Fruit fly (Drosophila melanogaster) whole organism, embryonic: ENCODE data around the gene CG7601.

Source experiments
- B-H1 ChIP-seq: fragments of 200-800 bp; sonication (Bioruptor generic); IDR thresholded peaks from 3 replicates; pipeline ENCODE4 v1.3.6; 2022; ENCODE audit warnings: missing biosample characterization, missing genetic modification characterization
- BEAF-32 ChIP-seq: fragments of 200-800 bp; sonication (Bioruptor generic); optimal IDR thresholded peaks from 3 replicates; lab custom pipeline; 2017; ENCODE audit warnings: missing biosample characterization, missing genetic modification characterization, mild to moderate bottlenecking, moderate library complexity, missing genetic modification reagents
- Bgb ChIP-seq: fragments of 200-800 bp; sonication (Bioruptor generic); IDR thresholded peaks from 2 replicates; pipeline ENCODE4 v1.3.6; 2022; ENCODE audit warnings: missing biosample characterization, missing genetic modification characterization; ENCODE audit not compliant: partially characterized antibody
- CG10321 ChIP-seq: fragments of 200-800 bp; sonication (Bioruptor generic); IDR thresholded peaks from 2 replicates; pipeline ENCODE4 v1.3.6; 2022; ENCODE audit warnings: missing biosample characterization, missing genetic modification characterization
- CG13624 ChIP-seq: fragments of 200-800 bp; sonication (Bioruptor generic); optimal IDR thresholded peaks from 2 replicates; lab custom pipeline; 2016; ENCODE audit warnings: missing biosample characterization, missing genetic modification characterization
- CG15514 ChIP-seq: fragments of 200-800 bp; sonication (Bioruptor generic); optimal IDR thresholded peaks from 3 replicates; lab custom pipeline; 2017; ENCODE audit warnings: missing biosample characterization, missing genetic modification characterization, mild to moderate bottlenecking, moderate library complexity, missing genetic modification reagents
- CG17186 ChIP-seq: fragments of 200-800 bp; sonication (Bioruptor generic); optimal IDR thresholded peaks from 3 replicates; lab custom pipeline; 2017; ENCODE audit warnings: missing biosample characterization, missing genetic modification reagents, missing genetic modification characterization
- CG17829 ChIP-seq: fragments of 200-800 bp; optimal IDR thresholded peaks from 2 replicates; lab custom pipeline; 2019; ENCODE audit warnings: missing biosample characterization, mild to moderate bottlenecking, missing genetic modification characterization, moderate library complexity
- CG2116 ChIP-seq: fragments of 200-800 bp; sonication (Bioruptor generic); optimal IDR thresholded peaks from 3 replicates; lab custom pipeline; 2018; ENCODE audit warnings: missing biosample characterization, mild to moderate bottlenecking, missing genetic modification characterization
- CG2120 ChIP-seq: fragments of 200-800 bp; sonication (Bioruptor generic); optimal IDR thresholded peaks from 3 replicates; lab custom pipeline; 2016; ENCODE audit warnings: missing biosample characterization, missing genetic modification characterization
- CG2129 ChIP-seq: fragments of 200-800 bp; sonication (Bioruptor generic); IDR thresholded peaks from 2 replicates; pipeline ENCODE4 v1.3.6; 2022; ENCODE audit warnings: missing biosample characterization, missing genetic modification characterization; ENCODE audit not compliant: partially characterized antibody
- CG30020 ChIP-seq: fragments of 200-800 bp; optimal IDR thresholded peaks from 2 replicates; lab custom pipeline; 2019; ENCODE audit warnings: missing biosample characterization, mild to moderate bottlenecking, missing genetic modification characterization, moderate library complexity
- CG30431 ChIP-seq: fragments of 200-800 bp; sonication (Bioruptor generic); optimal IDR thresholded peaks from 2 replicates; lab custom pipeline; 2017; ENCODE audit warnings: missing biosample characterization, missing genetic modification characterization
- CG3065 ChIP-seq: fragments of 200-800 bp; sonication (Bioruptor generic); optimal IDR thresholded peaks from 2 replicates; lab custom pipeline; 2016; ENCODE audit warnings: missing biosample characterization, missing genetic modification characterization
- CG3163 ChIP-seq: fragments of 200-800 bp; sonication (Bioruptor generic); optimal IDR thresholded peaks from 3 replicates; lab custom pipeline; 2016; ENCODE audit warnings: missing biosample characterization, missing genetic modification characterization
- CG3281 ChIP-seq: fragments of 200-800 bp; sonication (Bioruptor generic); optimal IDR thresholded peaks from 3 replicates; lab custom pipeline; 2017; ENCODE audit warnings: missing biosample characterization, mild to moderate bottlenecking, missing genetic modification characterization
- CG6272 ChIP-seq: fragments of 200-800 bp; sonication (Bioruptor generic); IDR thresholded peaks from 2 replicates; pipeline ENCODE4 v1.3.6; 2022; ENCODE audit warnings: missing biosample characterization, missing genetic modification characterization
- CG6813 ChIP-seq: fragments of 200-800 bp; sonication (Bioruptor generic); optimal IDR thresholded peaks from 2 replicates; lab custom pipeline; 2017; ENCODE audit warnings: missing biosample characterization, missing genetic modification characterization, mild to moderate bottlenecking, moderate library complexity, missing genetic modification reagents
- CG9797 ChIP-seq: fragments of 200-800 bp; sonication (Bioruptor generic); optimal IDR thresholded peaks from 3 replicates; lab custom pipeline; 2018; ENCODE audit warnings: missing biosample characterization, mild to moderate bottlenecking, missing genetic modification characterization
- CG9876 ChIP-seq: fragments of 200-800 bp; sonication (Bioruptor generic); optimal IDR thresholded peaks from 2 replicates; lab custom pipeline; 2016; ENCODE audit warnings: missing biosample characterization, missing genetic modification characterization
- CHES-1-like ChIP-seq: fragments of 200-800 bp; sonication (Bioruptor generic); optimal IDR thresholded peaks from 2 replicates; lab custom pipeline; 2016; ENCODE audit warnings: missing biosample characterization, missing genetic modification characterization
- Chrac-16 ChIP-seq: fragments of 200-800 bp; sonication (Bioruptor generic); optimal IDR thresholded peaks from 3 replicates; lab custom pipeline; 2016; ENCODE audit warnings: missing biosample characterization, missing genetic modification characterization
- CoRest ChIP-seq: fragments of 200-800 bp; sonication (Bioruptor generic); optimal IDR thresholded peaks from 3 replicates; lab custom pipeline; 2018; ENCODE audit warnings: missing biosample characterization, mild to moderate bottlenecking, missing genetic modification characterization, moderate library complexity
- D ChIP-seq, 2 experiments: fragments of 200-800 bp in 1 of 2; fragments of >200 bp in 1 of 2; sonication (Bioruptor generic) in 1 of 2; optimal IDR thresholded peaks; 2 replicates in 1 of 2; 3 replicates in 1 of 2; lab custom pipeline; 2017; ENCODE audit warnings: mild to moderate bottlenecking in 1 of 2, missing biosample characterization in 1 of 2, missing genetic modification characterization in 1 of 2, missing genetic modification reagents in 1 of 2
- Dll ChIP-seq: fragments of 200-800 bp; sonication (Bioruptor generic); IDR thresholded peaks from 4 replicates; pipeline ENCODE4 v1.3.6; 2022; ENCODE audit warnings: missing biosample characterization, missing genetic modification characterization; ENCODE audit not compliant: partially characterized antibody
- Drgx ChIP-seq: fragments of 200-800 bp; sonication (Bioruptor generic); IDR thresholded peaks from 2 replicates; pipeline ENCODE4 v1.3.6; 2022; ENCODE audit warnings: missing biosample characterization, missing genetic modification characterization
- HmgD ChIP-seq: fragments of 200-800 bp; sonication (Bioruptor generic); optimal IDR thresholded peaks from 3 replicates; lab custom pipeline; 2016; ENCODE audit warnings: missing biosample characterization, missing genetic modification characterization
- Hr51 ChIP-seq, 2 experiments: fragments of 200-800 bp; sonication (Bioruptor generic); optimal IDR thresholded peaks; 2 replicates in 1 of 2; 3 replicates in 1 of 2; lab custom pipeline; 2016 to 2018; ENCODE audit warnings: missing biosample characterization in 2 of 2, missing genetic modification characterization in 2 of 2, mild to moderate bottlenecking in 1 of 2, moderate library complexity in 1 of 2
- Hr78 ChIP-seq, 2 experiments: fragments of 200-800 bp in 1 of 2; fragments of >200 bp in 1 of 2; sonication (Bioruptor generic) in 1 of 2; optimal IDR thresholded peaks; 2 replicates each; lab custom pipeline; 2017 to 2019; ENCODE audit warnings: missing biosample characterization in 2 of 2, missing genetic modification characterization in 2 of 2, mild to moderate bottlenecking in 1 of 2, moderate library complexity in 1 of 2
- Opbp ChIP-seq: fragments of 200-800 bp; sonication (Bioruptor generic); IDR thresholded peaks from 3 replicates; pipeline ENCODE4 v1.3.6; 2022; ENCODE audit warnings: missing biosample characterization, missing genetic modification characterization; ENCODE audit not compliant: partially characterized antibody
- Sin3A ChIP-seq: fragments of >200 bp; optimal IDR thresholded peaks from 2 replicates; lab custom pipeline; 2018
- Sry-δ ChIP-seq: fragments of 200-800 bp; sonication (Bioruptor generic); optimal IDR thresholded peaks from 2 replicates; lab custom pipeline; 2016; ENCODE audit warnings: missing biosample characterization, missing genetic modification characterization
- amos ChIP-seq: fragments of 200-800 bp; sonication (Bioruptor generic); IDR thresholded peaks from 2 replicates; pipeline ENCODE4 v1.3.6; 2022; ENCODE audit warnings: missing biosample characterization, missing genetic modification characterization; ENCODE audit not compliant: partially characterized antibody
- emc ChIP-seq: fragments of 200-800 bp; sonication (Bioruptor generic); optimal IDR thresholded peaks from 2 replicates; lab custom pipeline; 2016; ENCODE audit warnings: missing biosample characterization, missing genetic modification characterization
- hbn ChIP-seq: fragments of 200-800 bp; sonication (Bioruptor generic); IDR thresholded peaks from 2 replicates; pipeline ENCODE4 v1.3.6; 2022; ENCODE audit warnings: missing biosample characterization, missing genetic modification characterization; ENCODE audit not compliant: partially characterized antibody
- inv ChIP-seq: fragments of 200-800 bp; sonication (Bioruptor generic); IDR thresholded peaks from 2 replicates; pipeline ENCODE4 v1.3.6; 2022; ENCODE audit warnings: missing biosample characterization, missing genetic modification characterization; ENCODE audit not compliant: partially characterized antibody
- lov ChIP-seq, 2 experiments: fragments of 200-800 bp in 1 of 2; fragments of >200 bp in 1 of 2; sonication (Bioruptor generic) in 1 of 2; IDR thresholded peaks in 1 of 2; optimal IDR thresholded peaks in 1 of 2; 2 replicates in 1 of 2; 3 replicates in 1 of 2; pipeline versions ENCODE4 v1.3.6 to Lab custom; 2017 to 2022; ENCODE audit warnings: missing biosample characterization in 1 of 2, missing genetic modification characterization in 1 of 2
- peb ChIP-seq: fragments of 200-800 bp; sonication (Bioruptor generic); IDR thresholded peaks from 2 replicates; pipeline ENCODE4 v1.3.6; 2022; ENCODE audit warnings: missing biosample characterization, missing genetic modification characterization
- phol ChIP-seq: fragments of 200-800 bp; sonication (Bioruptor generic); optimal IDR thresholded peaks from 3 replicates; lab custom pipeline; 2018; ENCODE audit warnings: missing biosample characterization, mild to moderate bottlenecking, missing genetic modification characterization, moderate library complexity
- pzg ChIP-seq: fragments of 200-800 bp; sonication (Bioruptor generic); optimal IDR thresholded peaks from 3 replicates; lab custom pipeline; 2018; ENCODE audit warnings: missing biosample characterization, mild to moderate bottlenecking, missing genetic modification characterization, moderate library complexity
- sima ChIP-seq: fragments of 200-800 bp; sonication (Bioruptor generic); optimal IDR thresholded peaks from 2 replicates; lab custom pipeline; 2016; ENCODE audit warnings: missing biosample characterization, missing genetic modification characterization
- sna ChIP-seq: fragments of 200-800 bp; sonication (Bioruptor generic); IDR thresholded peaks from 2 replicates; pipeline ENCODE4 v1.3.6; 2022; ENCODE audit warnings: missing biosample characterization, missing genetic modification characterization; ENCODE audit not compliant: partially characterized antibody
- twi ChIP-seq: fragments of 200-800 bp; optimal IDR thresholded peaks from 2 replicates; lab custom pipeline; 2019; ENCODE audit warnings: missing biosample characterization, mild to moderate bottlenecking, missing genetic modification characterization, moderate library complexity
- unc-4 ChIP-seq: fragments of 200-800 bp; sonication (Bioruptor generic); IDR thresholded peaks from 2 replicates; pipeline ENCODE4 v1.3.6; 2022; ENCODE audit warnings: missing biosample characterization, missing genetic modification characterization; ENCODE audit not compliant: partially characterized antibody
- zf30C ChIP-seq: fragments of 200-800 bp; sonication (Bioruptor generic); optimal IDR thresholded peaks from 3 replicates; lab custom pipeline; 2018; ENCODE audit warnings: missing biosample characterization, mild to moderate bottlenecking, missing genetic modification characterization
- zfh1 ChIP-seq: fragments of 200-800 bp; sonication (Bioruptor generic); IDR thresholded peaks from 3 replicates; pipeline ENCODE4 v1.3.6; 2022; ENCODE audit warnings: missing biosample characterization, missing genetic modification characterization

Gene CG7601

DNA sequence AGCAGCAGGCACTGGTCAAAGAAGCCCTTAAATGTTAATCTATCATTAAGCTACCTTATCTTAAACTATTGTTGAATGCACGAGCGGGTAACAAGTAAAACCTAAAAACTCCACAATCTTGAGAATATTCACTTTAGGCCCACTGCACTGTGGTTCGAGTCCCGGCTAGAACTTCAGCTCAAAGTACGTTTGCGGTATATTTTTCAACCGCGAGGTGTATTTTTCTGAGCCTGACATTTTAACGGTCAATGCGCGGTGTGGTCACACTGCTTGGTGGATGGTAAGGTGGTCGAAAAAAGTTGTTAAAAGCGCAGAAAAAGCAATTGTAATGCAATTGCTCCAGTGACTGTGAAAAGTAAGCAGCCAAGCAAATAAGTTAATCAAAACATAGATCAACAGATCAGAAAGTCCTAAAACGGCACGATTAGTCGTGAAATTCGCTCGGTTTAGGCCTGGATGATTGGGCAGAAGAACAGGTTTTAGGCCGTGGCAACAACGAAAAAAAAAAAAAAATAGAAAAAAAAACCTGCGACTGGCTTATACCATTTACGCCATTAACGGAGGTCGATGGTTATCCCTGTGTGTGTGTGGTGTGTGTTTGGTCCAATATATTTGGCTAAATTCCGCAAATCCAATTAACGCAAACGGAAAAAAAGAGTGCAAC lies 10.8 kb downstream of the CG7601 start, which contains the start of gene Kul (continued):
- TF ChIP-seq CG10321 (GFP tag; lab: Robert Waterston, UW) (0 out of 2 replicates have a peak, but pooled peaks have one; percentile 16), Hr78 (GFP tag; optimal IDR thresholded peaks at IDR 0.05; lab: Kevin White, UChicago) (no peak), CG9876 (GFP tag; lab: Kevin White, UChicago) (no peak), CG15514 (peak; percentile 45), Drgx (GFP tag; lab: Robert Waterston, UW) (peak; percentile 31; the same call in 1 of the 2 replicates), zf30C (GFP tag; lab: Kevin White, UChicago) (no peak), CG30431 (GFP tag; lab: Kevin White, UChicago) (no peak), twi (tag; lab: Kevin White, UChicago) (no peak), Chrac-16 (GFP tag; lab: Kevin White, UChicago) (peak; percentile 1), zfh1 (GFP tag; lab: Robert Waterston, UW) (peak; percentile 64), CG3065 (GFP tag; lab: Kevin White, UChicago) (no peak), D (optimal IDR thresholded peaks at IDR 0.05; lab: Kevin White, UChicago) (no peak), D (GFP tag; optimal IDR thresholded peaks at IDR 0.05; lab: Kevin White, UChicago) (no peak), HmgD (GFP tag; lab: Kevin White, UChicago) (peak; percentile 50), CG2120 (GFP tag; lab: Kevin White, UChicago) (peak; percentile 23), CG6813 (GFP tag; lab: Kevin White, UChicago) (no peak), CG17829 (tag; lab: Kevin White, UChicago) (peak; percentile 28)

DNA sequence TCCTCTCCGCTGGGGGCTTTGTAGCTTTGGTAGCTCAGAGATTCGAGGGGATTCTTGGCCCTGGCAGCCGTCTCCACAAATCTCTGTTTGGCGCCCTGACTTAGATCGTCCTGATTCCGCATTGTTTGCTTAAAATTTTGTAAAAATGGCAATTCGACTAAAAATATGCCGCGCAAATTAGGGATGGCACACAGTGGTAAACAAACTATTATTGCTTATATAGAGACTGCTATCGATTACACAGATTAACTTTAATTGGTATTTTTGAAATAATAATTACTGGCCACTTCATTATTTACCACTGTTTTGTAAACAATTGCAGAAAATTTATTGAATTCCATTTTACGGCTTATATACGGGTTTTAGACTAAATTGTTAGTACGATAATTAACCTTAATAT lies 11.8 kb downstream of the CG7601 start, which contains the start of the genes Naa40 and CG18731:
TSS of gene Naa40 (minus strand) at position 206 of the 400 bp plus-strand sequence.
TSS of gene CG18731 (plus strand) at position 283 of the 400 bp plus-strand sequence.
- peak; percentile 71 for TF ChIP-seq Bgb
- TF ChIP-seq Hr51 (GFP tag; optimal IDR thresholded peaks at IDR 0.05; lab: Kevin White, UChicago), result no peak
- TF ChIP-seq CG9797, result peak; percentile 42
- TF ChIP-seq peb (GFP tag; lab: Robert Waterston, UW), result no peak
- TF ChIP-seq phol (tag; lab: Kevin White, UChicago), result peak; percentile 18
- TF ChIP-seq Sin3A (lab: Kevin White, UChicago), result peak; percentile 17
- TF ChIP-seq emc, result no peak
- no peak for TF ChIP-seq sima
- TF ChIP-seq Opbp (GFP tag; lab: Robert Waterston, UW), result peak; percentile 81; the same call in 2 of the 3 replicates
- TF ChIP-seq CHES-1-like (GFP tag; lab: Kevin White, UChicago), result peak; percentile 46
- peak; percentile 79 for TF ChIP-seq BEAF-32
- TF ChIP-seq inv (GFP tag; lab: Robert Waterston, UW), result peak; percentile 48; the same call in 1 of the 2 replicates
- TF ChIP-seq Sry-δ (GFP tag; lab: Kevin White, UChicago), result peak; percentile 88
- TF ChIP-seq CG2129 (GFP tag; lab: Robert Waterston, UW), result peak; percentile 48; the same call in 1 of the 2 replicates
- no peak for TF ChIP-seq lov (optimal IDR thresholded peaks at IDR 0.05; lab: Kevin White, UChicago)
- no peak for TF ChIP-seq lov (GFP tag; IDR thresholded peaks at IDR 0.05; lab: Robert Waterston, UW)
- TF ChIP-seq B-H1 (GFP tag; lab: Robert Waterston, UW), result no peak
- TF ChIP-seq CG30020 (tag; lab: Kevin White, UChicago), result no peak
- peak; percentile 38; the same call in 1 of the 2 replicates for TF ChIP-seq CG6272 (GFP tag; lab: Robert Waterston, UW)
- peak; percentile 23 for TF ChIP-seq CG2116
- TF ChIP-seq CG3281 (GFP tag; lab: Kevin White, UChicago), result no peak
- no peak for TF ChIP-seq CG17186 (GFP tag; lab: Kevin White, UChicago)
- TF ChIP-seq Dll (GFP tag; lab: Robert Waterston, UW), result peak; percentile 66; the same call in 3 of the 4 replicates
- peak; percentile 74 for TF ChIP-seq amos (GFP tag; lab: Robert Waterston, UW)
- no peak for TF ChIP-seq CG3163 (GFP tag; lab: Kevin White, UChicago)
- peak; percentile 78 for TF ChIP-seq unc-4 (GFP tag; lab: Robert Waterston, UW)
- TF ChIP-seq CoRest (tag; lab: Kevin White, UChicago), result peak; percentile 11
- TF ChIP-seq CG13624 (GFP tag; lab: Kevin White, UChicago), result peak; percentile 3
- TF ChIP-seq hbn, result peak; percentile 68
- TF ChIP-seq sna (GFP tag; lab: Robert Waterston, UW), result peak; percentile 62
- TF ChIP-seq pzg (GFP tag; lab: Kevin White, UChicago), result peak; percentile 63
